Worm (Caenorhabditis elegans) whole organism, young adult: Measurements from ENCODE around the gene prdx-6.
A peak's percentile ranks its signal among the peaks of the same experiment; 100 is the strongest.

Experiments used
- B0336.3 ChIP-seq: fragments of 200-800 bp; sonication (Bioruptor generic); IDR thresholded peaks from 2 replicates; pipeline ENCODE4 v1.3.6; 2022; ENCODE audit warnings: missing genetic modification characterization, missing compliant biosample characterization
- C06A6.2 ChIP-seq: fragments of 200-800 bp; sonication (Bioruptor generic); conservative IDR thresholded peaks from 2 replicates; pipeline ENCODE4 v1.3.6; 2022; ENCODE audit warnings: missing genetic modification characterization, missing compliant biosample characterization
- D2030.7 ChIP-seq: fragments of 200-800 bp; sonication (Bioruptor generic); IDR thresholded peaks from 2 replicates; pipeline ENCODE4 v1.3.6; 2022; ENCODE audit warnings: missing genetic modification reagents, missing genetic modification characterization, missing compliant biosample characterization
- F49E8.2 ChIP-seq: sonication (generic microtip); optimal IDR thresholded peaks from 3 replicates; lab custom pipeline; 2017; ENCODE audit warnings: missing genetic modification characterization, mild to moderate bottlenecking, missing compliant biosample characterization, antibody characterized with exemption, moderate library complexity; ENCODE audit not compliant: insufficient read depth
- F57A8.1 ChIP-seq: fragments of 200-800 bp; sonication (Bioruptor generic); optimal IDR thresholded peaks from 2 replicates; lab custom pipeline; 2018; ENCODE audit warnings: mild to moderate bottlenecking, missing genetic modification characterization, moderate library complexity, missing compliant biosample characterization
- K11D2.4 ChIP-seq: fragments of 200-800 bp; sonication (Bioruptor generic); IDR thresholded peaks from 2 replicates; pipeline ENCODE4 v1.3.6; 2022; ENCODE audit warnings: missing genetic modification reagents, missing genetic modification characterization, missing compliant biosample characterization
- K12H6.12 ChIP-seq: fragments of 200-800 bp; sonication (Bioruptor generic); optimal IDR thresholded peaks from 2 replicates; lab custom pipeline; 2018; ENCODE audit warnings: mild to moderate bottlenecking, missing genetic modification characterization, missing compliant biosample characterization
- Y67H2A.10 ChIP-seq: fragments of 200-800 bp; sonication (Bioruptor generic); conservative IDR thresholded peaks from 2 replicates; pipeline ENCODE4 v1.3.6; 2022; ENCODE audit warnings: missing genetic modification reagents, missing genetic modification characterization, missing compliant biosample characterization
- atf-7 ChIP-seq: sonication (generic microtip); optimal IDR thresholded peaks from 2 replicates; lab custom pipeline; 2017; ENCODE audit warnings: mild to moderate bottlenecking, missing genetic modification characterization, missing compliant biosample characterization
- athp-1 ChIP-seq: sonication (generic microtip); optimal IDR thresholded peaks from 2 replicates; lab custom pipeline; 2017; ENCODE audit warnings: mild to moderate bottlenecking, missing genetic modification characterization, missing compliant biosample characterization
- attf-3 ChIP-seq: fragments of 200-800 bp; sonication (Bioruptor generic); conservative IDR thresholded peaks from 2 replicates; pipeline ENCODE4 v1.3.6; 2022; ENCODE audit warnings: missing genetic modification reagents, missing genetic modification characterization, missing compliant biosample characterization
- attf-5 ChIP-seq: fragments of 200-800 bp; sonication (Bioruptor generic); optimal IDR thresholded peaks from 2 replicates; lab custom pipeline; 2018; ENCODE audit warnings: mild to moderate bottlenecking, missing genetic modification characterization, missing compliant biosample characterization
- cebp-1 ChIP-seq, 2 experiments: fragments of 200-800 bp in 1 of 2; sonication (Bioruptor generic) in 1 of 2; sonication (generic microtip) in 1 of 2; IDR thresholded peaks in 1 of 2; optimal IDR thresholded peaks in 1 of 2; 2 replicates each; pipeline versions ENCODE4 v1.3.6 to Lab custom; 2017 to 2022; ENCODE audit warnings: missing compliant biosample characterization in 2 of 2, missing genetic modification characterization in 2 of 2, mild to moderate bottlenecking in 1 of 2, missing genetic modification reagents in 1 of 2, moderate library complexity in 1 of 2
- ceh-79 ChIP-seq: sonication (generic microtip); optimal IDR thresholded peaks from 2 replicates; lab custom pipeline; 2017; ENCODE audit warnings: mild to moderate bottlenecking, missing genetic modification characterization, missing compliant biosample characterization
- dox-1 ChIP-seq: fragments of 200-800 bp; sonication (Bioruptor generic); IDR thresholded peaks from 2 replicates; pipeline ENCODE4 v1.3.6; 2022; ENCODE audit warnings: missing genetic modification reagents, missing genetic modification characterization, missing compliant biosample characterization
- dpff-1 ChIP-seq: sonication (generic microtip); optimal IDR thresholded peaks from 2 replicates; lab custom pipeline; 2017; ENCODE audit warnings: mild to moderate bottlenecking, missing genetic modification characterization, missing compliant biosample characterization
- dpl-1 ChIP-seq: fragments of 150-350 bp; optimal IDR thresholded peaks from 2 replicates; lab custom pipeline; 2014; ENCODE audit warnings: missing biosample characterization, missing genetic modification reagents, missing genetic modification characterization
- ekl-4 ChIP-seq: fragments of 200-800 bp; sonication (Bioruptor generic); IDR thresholded peaks from 2 replicates; pipeline ENCODE4 v1.3.6; 2022; ENCODE audit warnings: missing genetic modification reagents, missing genetic modification characterization, missing compliant biosample characterization
- him-1 ChIP-seq: sonication (generic microtip); optimal IDR thresholded peaks from 2 replicates; lab custom pipeline; 2016; ENCODE audit warnings: missing genotype, missing genetic modification reagents, missing genetic modification characterization, missing compliant biosample characterization
- hmg-1.2 ChIP-seq: fragments of 200-800 bp; sonication (Bioruptor generic); IDR thresholded peaks from 2 replicates; pipeline ENCODE4 v1.3.6; 2022; ENCODE audit warnings: missing genetic modification reagents, missing genetic modification characterization, missing compliant biosample characterization
- lin-26 ChIP-seq: fragments of 200-800 bp; sonication (Bioruptor generic); IDR thresholded peaks from 2 replicates; pipeline ENCODE4 v1.3.6; 2022; ENCODE audit warnings: missing genetic modification reagents, missing genetic modification characterization, missing compliant biosample characterization
- lin-40 ChIP-seq: sonication (generic microtip); optimal IDR thresholded peaks from 2 replicates; lab custom pipeline; 2016; ENCODE audit warnings: missing genetic modification characterization, mild to moderate bottlenecking, missing compliant biosample characterization, missing genotype, missing genetic modification reagents
- lin-54 ChIP-seq: fragments of 200-800 bp; sonication (Bioruptor generic); optimal IDR thresholded peaks from 2 replicates; lab custom pipeline; 2018; ENCODE audit warnings: mild to moderate bottlenecking, missing genetic modification characterization, missing compliant biosample characterization
- mcd-1 ChIP-seq: fragments of 200-800 bp; sonication (Bioruptor generic); IDR thresholded peaks from 2 replicates; pipeline ENCODE4 v1.3.6; 2022; ENCODE audit warnings: missing genetic modification reagents, missing genetic modification characterization, missing compliant biosample characterization
- nhr-80 ChIP-seq: sonication (generic microtip); optimal IDR thresholded peaks from 2 replicates; lab custom pipeline; 2016; ENCODE audit warnings: missing genetic modification characterization, missing compliant biosample characterization
- pha-4 ChIP-seq: fragments of 150-350 bp; sonication (generic microtip); optimal IDR thresholded peaks from 2 replicates; lab custom pipeline; 2014; ENCODE audit warnings: missing biosample characterization, missing genetic modification reagents, missing genetic modification characterization
- tlf-1 ChIP-seq: fragments of 200-800 bp; sonication (Bioruptor generic); optimal IDR thresholded peaks from 2 replicates; lab custom pipeline; 2018; ENCODE audit warnings: mild to moderate bottlenecking, missing genetic modification characterization, missing compliant biosample characterization
- zim-3 ChIP-seq: sonication (generic microtip); optimal IDR thresholded peaks from 2 replicates; lab custom pipeline; 2017; ENCODE audit warnings: mild to moderate bottlenecking, missing genetic modification characterization, moderate library complexity, missing compliant biosample characterization
- ztf-18 ChIP-seq: sonication (generic microtip); optimal IDR thresholded peaks from 2 replicates; lab custom pipeline; 2016; ENCODE audit warnings: missing genotype, mild to moderate bottlenecking, missing genetic modification characterization, missing compliant biosample characterization
- ztf-26 ChIP-seq: sonication (generic microtip); optimal IDR thresholded peaks from 2 replicates; lab custom pipeline; 2017; ENCODE audit warnings: missing genetic modification characterization, missing compliant biosample characterization

prdx-6 gene

ce11 chrIV:204998-205397 is 13.4 kb upstream of the prdx-6 start, which contains the start of gene coa-1:
Gene coa-1 (plus strand): TSS chrIV:205298.
- TF ChIP-seq lin-26 (GFP tag; lab: Robert Waterston, UW) (no peak), K11D2.4 (GFP tag; lab: Robert Waterston, UW) (no peak), ztf-26 (no peak), attf-5 (GFP tag; lab: Kevin White, UChicago) (no peak), dpff-1 (tag; lab: Kevin White, UChicago) (no peak), him-1 (no peak), ceh-79 (tag; lab: Kevin White, UChicago) (no peak), dpl-1 (GFP tag; lab: Kevin White, UChicago) (no peak)

- no peak for TF ChIP-seq B0336.3 (GFP tag; lab: Robert Waterston, UW)
- no peak for TF ChIP-seq K12H6.12 (tag; lab: Kevin White, UChicago)
- TF ChIP-seq attf-5 (GFP tag; lab: Kevin White, UChicago) = no peak
- TF ChIP-seq Y67H2A.10 = no peak
- TF ChIP-seq ztf-18 = no peak
- no peak for TF ChIP-seq tlf-1 (GFP tag; lab: Kevin White, UChicago)
- no peak for TF ChIP-seq athp-1 (tag; lab: Kevin White, UChicago)
- no peak for TF ChIP-seq F49E8.2 (tag; lab: Kevin White, UChicago)
These were observed 10.5 kb upstream of the prdx-6 start, which contains the start of gene Y38C1AA.1 for ce11 chrIV:207885-208284. Gene Y38C1AA.1 (plus strand): TSS chrIV:208185.

ce11 chrIV:210591-210990 is 7.8 kb upstream of the prdx-6 start:
- TF ChIP-seq atf-7 (tag; lab: Kevin White, UChicago) = peak; percentile 20
- TF ChIP-seq B0336.3 (GFP tag; lab: Robert Waterston, UW) = 0 out of 2 replicates have a peak, but pooled peaks have one; percentile 33
- TF ChIP-seq mcd-1 (GFP tag; lab: Robert Waterston, UW) = 0 out of 2 replicates have a peak, but pooled peaks have one; percentile 37
- TF ChIP-seq lin-54 (GFP tag; lab: Kevin White, UChicago) = peak; percentile 7
- TF ChIP-seq pha-4 (tag; lab: Kevin White, UChicago) = no peak
- no peak for TF ChIP-seq F57A8.1 (GFP tag; lab: Kevin White, UChicago)
- TF ChIP-seq hmg-1.2 (GFP tag; lab: Robert Waterston, UW) = peak; percentile 82
- no peak for TF ChIP-seq cebp-1 (GFP tag; IDR thresholded peaks at IDR 0.05; lab: Robert Waterston, UW)
- peak; percentile 46 for TF ChIP-seq cebp-1 (tag; optimal IDR thresholded peaks at IDR 0.05; lab: Kevin White, UChicago)
- peak; percentile 87 for TF ChIP-seq nhr-80 (tag; lab: Kevin White, UChicago)
- TF ChIP-seq lin-40 = peak; percentile 38
- TF ChIP-seq attf-5 (GFP tag; lab: Kevin White, UChicago) = peak; percentile 66
- TF ChIP-seq ekl-4 (GFP tag; lab: Robert Waterston, UW) = 0 out of 2 replicates have a peak, but pooled peaks have one; percentile 26
- TF ChIP-seq C06A6.2 (GFP tag; lab: Robert Waterston, UW) = no peak
- TF ChIP-seq dox-1 (GFP tag; lab: Robert Waterston, UW) = peak; percentile 57; the same call in 1 of the 2 replicates
- no peak for TF ChIP-seq attf-3 (GFP tag; lab: Robert Waterston, UW)

ce11 chrIV:215723-216122 is 2.6 kb upstream of the prdx-6 start:
- TF ChIP-seq mcd-1 (GFP tag; lab: Robert Waterston, UW) (0 out of 2 replicates have a peak, but pooled peaks have one; percentile 18), zim-3 (peak; percentile 99), D2030.7 (peak; percentile 44), dox-1 (GFP tag; lab: Robert Waterston, UW) (peak; percentile 79)

ce11 chrIV:230714-231113 is 12.4 kb downstream of the prdx-6 start:
- TF ChIP-seq zim-3 (peak; percentile 95), dox-1 (GFP tag; lab: Robert Waterston, UW) (peak; percentile 29; the same call in 1 of the 2 replicates)
- TF ChIP-seq, all 124 proteins: peak for 2; not testable (repeated sequence) for 122
